Worm (Caenorhabditis elegans) whole organism, L3 larva: ENCODE data around the gene gpr-1.

Experiments used
- ZK546.5 ChIP-seq: sonication (generic microtip); optimal IDR thresholded peaks from 2 replicates; lab custom pipeline; 2017; ENCODE audit warnings: missing biosample characterization, missing genetic modification characterization
- aly-2 ChIP-seq: fragments of 150-350 bp; optimal IDR thresholded peaks from 2 replicates; lab custom pipeline; 2014; ENCODE audit warnings: missing biosample characterization, missing genetic modification characterization
- ceh-28 ChIP-seq: fragments of 150-350 bp; optimal IDR thresholded peaks from 2 replicates; lab custom pipeline; 2014; ENCODE audit warnings: missing biosample characterization, missing genetic modification reagents, missing genetic modification characterization
- daf-12 ChIP-seq: fragments of 150-350 bp; optimal IDR thresholded peaks from 2 replicates; lab custom pipeline; 2014; ENCODE audit warnings: missing biosample characterization, missing genetic modification reagents, missing genetic modification characterization
- elt-3 ChIP-seq, 3 experiments: fragments of 150-350 bp in 1 of 3; sonication (generic microtip) in 2 of 3; optimal IDR thresholded peaks; 2 replicates in 2 of 3; 4 replicates in 1 of 3; lab custom pipeline; 2014 to 2017; ENCODE audit warnings: missing biosample characterization in 3 of 3, missing genetic modification characterization in 3 of 3
- nhr-23 ChIP-seq: fragments of 150-350 bp; optimal IDR thresholded peaks from 2 replicates; lab custom pipeline; 2014; ENCODE audit warnings: missing biosample characterization, missing genetic modification reagents, missing genetic modification characterization
- nhr-237 ChIP-seq: fragments of 150-350 bp; optimal IDR thresholded peaks from 2 replicates; lab custom pipeline; 2014; ENCODE audit warnings: missing biosample characterization, missing genetic modification characterization
- nhr-28 ChIP-seq: fragments of 150-350 bp; optimal IDR thresholded peaks from 2 replicates; lab custom pipeline; 2014; ENCODE audit warnings: missing biosample characterization, missing genetic modification characterization
- nhr-43 ChIP-seq: sonication (generic microtip); optimal IDR thresholded peaks from 2 replicates; lab custom pipeline; 2016; ENCODE audit warnings: mild to moderate bottlenecking, missing genetic modification characterization, missing compliant biosample characterization; ENCODE audit not compliant: poor library complexity, severe bottlenecking
- nhr-67 ChIP-seq: fragments of 150-350 bp; optimal IDR thresholded peaks from 2 replicates; lab custom pipeline; 2014; ENCODE audit warnings: missing biosample characterization, missing genetic modification characterization
- sea-2 ChIP-seq: fragments of 150-350 bp; sonication (generic microtip); optimal IDR thresholded peaks from 4 replicates; lab custom pipeline; 2014; ENCODE audit warnings: missing biosample characterization, missing genetic modification reagents, missing genetic modification characterization
- tbx-2 ChIP-seq: sonication (generic microtip); optimal IDR thresholded peaks from 2 replicates; lab custom pipeline; 2016; ENCODE audit warnings: mild to moderate bottlenecking, missing genetic modification characterization, missing compliant biosample characterization
- ztf-11 ChIP-seq: fragments of 150-350 bp; optimal IDR thresholded peaks from 2 replicates; lab custom pipeline; 2014; ENCODE audit warnings: missing biosample characterization, missing genetic modification characterization

DNA sequence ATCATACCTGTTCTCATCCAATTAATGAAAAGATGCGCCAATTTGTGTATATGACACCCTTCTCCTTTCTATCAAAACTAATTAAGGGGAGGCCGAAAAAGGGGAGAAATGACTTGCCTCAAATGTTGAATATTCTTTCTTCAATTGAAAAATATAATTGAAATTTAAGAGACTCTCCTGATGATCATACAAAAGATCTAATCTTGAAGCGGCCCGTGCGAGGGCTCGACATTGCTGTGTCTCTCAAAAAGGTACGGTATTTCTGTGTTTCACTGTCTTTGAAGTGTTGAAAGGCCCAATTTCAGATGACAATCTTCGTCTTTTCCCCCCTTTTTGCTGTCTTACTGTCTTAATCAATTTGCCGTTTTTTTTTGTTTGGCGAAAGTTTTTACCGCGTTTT lies 7.7 kb upstream of the gpr-1 start:
- no peak for TF ChIP-seq ZK546.5
- TF ChIP-seq daf-12 (tag; lab: Kevin White, UChicago) = no peak
- no peak for TF ChIP-seq ztf-11
- peak; percentile 30 for TF ChIP-seq nhr-23 (tag; lab: Kevin White, UChicago)
- no peak for TF ChIP-seq sea-2 (GFP tag; lab: Kevin White, UChicago)
- TF ChIP-seq nhr-67 (tag; lab: Kevin White, UChicago) = no peak
- no peak for TF ChIP-seq ceh-28 (tag; lab: Kevin White, UChicago)
- TF ChIP-seq elt-3 (tag; optimal IDR thresholded peaks at IDR 0.05; lab: Kevin White, UChicago) = no peak
- TF ChIP-seq nhr-237 = no peak
- no peak for TF ChIP-seq nhr-28 (tag; lab: Kevin White, UChicago)
- no peak for TF ChIP-seq tbx-2 (tag; lab: Kevin White, UChicago)
- no peak for TF ChIP-seq aly-2 (tag; lab: Kevin White, UChicago)
- TF ChIP-seq nhr-43 (tag; lab: Kevin White, UChicago) = no peak
